Worm (Caenorhabditis elegans) whole organism, young adult: Measurements from ENCODE around the gene lys-5.
A peak's percentile ranks its signal among the peaks of the same experiment; 100 is the strongest.

Experiments
- D2030.7 ChIP-seq: fragments of 200-800 bp; sonication (Bioruptor generic); IDR thresholded peaks from 2 replicates; pipeline ENCODE4 v1.3.6; 2022; ENCODE audit warnings: missing genetic modification reagents, missing genetic modification characterization, missing compliant biosample characterization
- F10E7.11 ChIP-seq: sonication (generic microtip); optimal IDR thresholded peaks from 2 replicates; lab custom pipeline; 2017; ENCODE audit warnings: mild to moderate bottlenecking, missing genetic modification characterization, moderate library complexity, missing compliant biosample characterization
- F22D6.2 ChIP-seq: sonication (generic microtip); optimal IDR thresholded peaks from 2 replicates; lab custom pipeline; 2016; ENCODE audit warnings: mild to moderate bottlenecking, missing genetic modification characterization, missing compliant biosample characterization
- F37B4.10 ChIP-seq: fragments of 200-800 bp; sonication (Bioruptor generic); IDR thresholded peaks from 2 replicates; pipeline ENCODE4 v1.3.6; 2022; ENCODE audit warnings: missing genetic modification characterization, missing compliant biosample characterization
- F52B5.7 ChIP-seq: sonication (generic microtip); optimal IDR thresholded peaks from 2 replicates; lab custom pipeline; 2016; ENCODE audit warnings: mild to moderate bottlenecking, missing genetic modification characterization, missing compliant biosample characterization
- F55B11.4 ChIP-seq: sonication (generic microtip); optimal IDR thresholded peaks from 2 replicates; lab custom pipeline; 2016; ENCODE audit warnings: missing compliant biosample characterization, missing genetic modification characterization, borderline replicate concordance; ENCODE audit not compliant: insufficient read depth
- K11D2.4 ChIP-seq: fragments of 200-800 bp; sonication (Bioruptor generic); IDR thresholded peaks from 2 replicates; pipeline ENCODE4 v1.3.6; 2022; ENCODE audit warnings: missing genetic modification reagents, missing genetic modification characterization, missing compliant biosample characterization
- K12H6.12 ChIP-seq: fragments of 200-800 bp; sonication (Bioruptor generic); optimal IDR thresholded peaks from 2 replicates; lab custom pipeline; 2018; ENCODE audit warnings: mild to moderate bottlenecking, missing genetic modification characterization, missing compliant biosample characterization
- T07F8.4 ChIP-seq: sonication (generic microtip); optimal IDR thresholded peaks from 2 replicates; lab custom pipeline; 2016; ENCODE audit warnings: mild to moderate bottlenecking, missing genetic modification characterization, moderate library complexity, missing compliant biosample characterization
- Y53G8AR.9 ChIP-seq: fragments of 200-800 bp; sonication (Bioruptor generic); conservative IDR thresholded peaks from 2 replicates; pipeline ENCODE4 v1.3.6; 2022; ENCODE audit warnings: missing genetic modification reagents, missing genetic modification characterization, missing compliant biosample characterization
- Y95B8A.8 ChIP-seq: fragments of 200-800 bp; sonication (Bioruptor generic); IDR thresholded peaks from 2 replicates; pipeline ENCODE4 v1.3.6; 2022; ENCODE audit warnings: missing genetic modification reagents, missing genetic modification characterization, missing compliant biosample characterization
- ZK185.1 ChIP-seq: sonication (generic microtip); optimal IDR thresholded peaks from 2 replicates; lab custom pipeline; 2016; ENCODE audit warnings: mild to moderate bottlenecking, missing genetic modification characterization, missing compliant biosample characterization; ENCODE audit not compliant: poor library complexity, severe bottlenecking
- attf-5 ChIP-seq: fragments of 200-800 bp; sonication (Bioruptor generic); optimal IDR thresholded peaks from 2 replicates; lab custom pipeline; 2018; ENCODE audit warnings: mild to moderate bottlenecking, missing genetic modification characterization, missing compliant biosample characterization
- ccch-3 ChIP-seq: fragments of 200-800 bp; sonication (Bioruptor generic); optimal IDR thresholded peaks from 2 replicates; lab custom pipeline; 2018; ENCODE audit warnings: mild to moderate bottlenecking, missing genetic modification characterization, missing compliant biosample characterization
- ceh-100 ChIP-seq: fragments of 200-800 bp; sonication (Bioruptor generic); IDR thresholded peaks from 2 replicates; pipeline ENCODE4 v1.3.6; 2022; ENCODE audit warnings: missing genetic modification reagents, missing genetic modification characterization, missing compliant biosample characterization
- ceh-27 ChIP-seq: fragments of 200-800 bp; sonication (Bioruptor generic); optimal IDR thresholded peaks from 2 replicates; lab custom pipeline; 2018; ENCODE audit warnings: mild to moderate bottlenecking, missing genetic modification characterization, moderate library complexity, missing compliant biosample characterization
- ceh-40 ChIP-seq: fragments of 200-800 bp; sonication (Bioruptor generic); IDR thresholded peaks from 2 replicates; pipeline ENCODE4 v1.3.6; 2022; ENCODE audit warnings: missing genetic modification characterization, missing compliant biosample characterization
- die-1 ChIP-seq: sonication (generic microtip); optimal IDR thresholded peaks from 2 replicates; lab custom pipeline; 2016; ENCODE audit warnings: missing genotype, mild to moderate bottlenecking, missing genetic modification characterization, missing compliant biosample characterization
- dox-1 ChIP-seq: fragments of 200-800 bp; sonication (Bioruptor generic); IDR thresholded peaks from 2 replicates; pipeline ENCODE4 v1.3.6; 2022; ENCODE audit warnings: missing genetic modification reagents, missing genetic modification characterization, missing compliant biosample characterization
- dpl-1 ChIP-seq: fragments of 150-350 bp; optimal IDR thresholded peaks from 2 replicates; lab custom pipeline; 2014; ENCODE audit warnings: missing biosample characterization, missing genetic modification reagents, missing genetic modification characterization
- egl-44 ChIP-seq: fragments of 200-800 bp; sonication (Bioruptor generic); IDR thresholded peaks from 2 replicates; pipeline ENCODE4 v1.3.6; 2022; ENCODE audit warnings: missing genetic modification reagents, missing genetic modification characterization, missing compliant biosample characterization
- egrh-3 ChIP-seq: fragments of 200-800 bp; sonication (Bioruptor generic); IDR thresholded peaks from 2 replicates; pipeline ENCODE4 v1.3.6; 2022; ENCODE audit warnings: missing genetic modification reagents, missing genetic modification characterization, missing compliant biosample characterization
- hlh-12 ChIP-seq: sonication (generic microtip); optimal IDR thresholded peaks from 2 replicates; lab custom pipeline; 2016; ENCODE audit warnings: missing genetic modification characterization, missing compliant biosample characterization
- hlh-26 ChIP-seq: fragments of 200-800 bp; sonication (Bioruptor generic); conservative IDR thresholded peaks from 2 replicates; pipeline ENCODE4 v1.3.6; 2022; ENCODE audit warnings: missing genetic modification reagents, missing genetic modification characterization, missing compliant biosample characterization
- hmg-1.2 ChIP-seq: fragments of 200-800 bp; sonication (Bioruptor generic); IDR thresholded peaks from 2 replicates; pipeline ENCODE4 v1.3.6; 2022; ENCODE audit warnings: missing genetic modification reagents, missing genetic modification characterization, missing compliant biosample characterization
- lin-35 ChIP-seq, 3 experiments: fragments of 150-350 bp in 2 of 3; sonication (generic microtip) in 1 of 3; optimal IDR thresholded peaks; 2 replicates each; lab custom pipeline; 2014 to 2018; ENCODE audit warnings: missing biosample characterization in 3 of 3, missing genetic modification characterization in 3 of 3, missing genetic modification reagents in 3 of 3
- lin-40 ChIP-seq: sonication (generic microtip); optimal IDR thresholded peaks from 2 replicates; lab custom pipeline; 2016; ENCODE audit warnings: missing genetic modification characterization, mild to moderate bottlenecking, missing compliant biosample characterization, missing genotype, missing genetic modification reagents
- lin-54 ChIP-seq: fragments of 200-800 bp; sonication (Bioruptor generic); optimal IDR thresholded peaks from 2 replicates; lab custom pipeline; 2018; ENCODE audit warnings: mild to moderate bottlenecking, missing genetic modification characterization, missing compliant biosample characterization
- lsl-1 ChIP-seq: fragments of 200-800 bp; sonication (Bioruptor generic); optimal IDR thresholded peaks from 2 replicates; lab custom pipeline; 2018; ENCODE audit warnings: mild to moderate bottlenecking, missing genetic modification characterization, moderate library complexity, missing compliant biosample characterization
- lsy-27 ChIP-seq: sonication (generic microtip); optimal IDR thresholded peaks from 2 replicates; lab custom pipeline; 2017; ENCODE audit warnings: missing genetic modification characterization, mild to moderate bottlenecking, missing compliant biosample characterization, antibody characterized with exemption, missing genotype, borderline replicate concordance; ENCODE audit not compliant: insufficient read depth
- madf-10 ChIP-seq: sonication (generic microtip); optimal IDR thresholded peaks from 2 replicates; lab custom pipeline; 2016; ENCODE audit warnings: mild to moderate bottlenecking, missing genetic modification characterization, missing compliant biosample characterization
- madf-6 ChIP-seq: fragments of 200-800 bp; sonication (Bioruptor generic); IDR thresholded peaks from 2 replicates; pipeline ENCODE4 v1.3.6; 2022; ENCODE audit warnings: missing genetic modification reagents, missing genetic modification characterization, missing compliant biosample characterization
- mel-28 ChIP-seq: sonication (generic microtip); optimal IDR thresholded peaks from 2 replicates; lab custom pipeline; 2016; ENCODE audit warnings: borderline replicate concordance, mild to moderate bottlenecking, missing genetic modification characterization, missing compliant biosample characterization
- nfyb-1 ChIP-seq: fragments of 200-800 bp; sonication (Bioruptor generic); IDR thresholded peaks from 2 replicates; pipeline ENCODE4 v1.3.6; 2022; ENCODE audit warnings: missing genetic modification reagents, missing genetic modification characterization, missing compliant biosample characterization
- nhr-120 ChIP-seq: fragments of 200-800 bp; sonication (Bioruptor generic); IDR thresholded peaks from 2 replicates; pipeline ENCODE4 v1.3.6; 2022; ENCODE audit warnings: missing genetic modification characterization, missing compliant biosample characterization
- nhr-80 ChIP-seq: sonication (generic microtip); optimal IDR thresholded peaks from 2 replicates; lab custom pipeline; 2016; ENCODE audit warnings: missing genetic modification characterization, missing compliant biosample characterization
- pbrm-1 ChIP-seq: fragments of 200-800 bp; sonication (Bioruptor generic); IDR thresholded peaks from 2 replicates; pipeline ENCODE4 v1.3.6; 2022; ENCODE audit warnings: missing genetic modification reagents, missing genetic modification characterization, missing compliant biosample characterization
- pha-4 ChIP-seq: fragments of 150-350 bp; sonication (generic microtip); optimal IDR thresholded peaks from 2 replicates; lab custom pipeline; 2014; ENCODE audit warnings: missing biosample characterization, missing genetic modification reagents, missing genetic modification characterization
- sea-2 ChIP-seq: fragments of 200-800 bp; sonication (Bioruptor generic); IDR thresholded peaks from 2 replicates; pipeline ENCODE4 v1.3.6; 2022; ENCODE audit warnings: missing genetic modification characterization, missing compliant biosample characterization
- snpc-1.1 ChIP-seq: sonication (generic microtip); optimal IDR thresholded peaks from 2 replicates; lab custom pipeline; 2017; ENCODE audit warnings: missing genetic modification characterization, mild to moderate bottlenecking, missing compliant biosample characterization, antibody characterized with exemption, moderate library complexity, missing genotype, missing genetic modification reagents; ENCODE audit not compliant: insufficient read depth
- snpc-1.3 ChIP-seq: sonication (generic microtip); optimal IDR thresholded peaks from 2 replicates; lab custom pipeline; 2017; ENCODE audit warnings: missing genetic modification characterization, mild to moderate bottlenecking, missing compliant biosample characterization, antibody characterized with exemption, moderate library complexity, missing genotype, missing genetic modification reagents; ENCODE audit not compliant: insufficient read depth
- snpc-3.4 ChIP-seq: sonication (generic microtip); optimal IDR thresholded peaks from 2 replicates; lab custom pipeline; 2017; ENCODE audit warnings: missing genetic modification characterization, mild to moderate bottlenecking, missing compliant biosample characterization, antibody characterized with exemption, moderate library complexity, missing genotype, missing genetic modification reagents
- snpc-4 ChIP-seq, 5 experiments: fragments of 150-350 bp in 1 of 5; sonication (generic microtip) in 4 of 5; optimal IDR thresholded peaks; 2 replicates each; lab custom pipeline; 2014 to 2018; ENCODE audit warnings: missing genetic modification characterization in 5 of 5, missing biosample characterization in 3 of 5, antibody characterized with exemption in 2 of 5, mild to moderate bottlenecking in 2 of 5, missing compliant biosample characterization in 2 of 5, missing genotype in 2 of 5, moderate library complexity in 2 of 5, missing genetic modification reagents in 1 of 5
- sptf-2 ChIP-seq: fragments of 200-800 bp; sonication (Bioruptor generic); optimal IDR thresholded peaks from 2 replicates; lab custom pipeline; 2018; ENCODE audit warnings: mild to moderate bottlenecking, missing genetic modification characterization, missing compliant biosample characterization
- tbp1 ChIP-seq: fragments of 200-800 bp; sonication (Bioruptor generic); optimal IDR thresholded peaks from 2 replicates; lab custom pipeline; 2018; ENCODE audit warnings: mild to moderate bottlenecking, missing genetic modification characterization, missing compliant biosample characterization
- unc-62 ChIP-seq: fragments of 150-350 bp; optimal IDR thresholded peaks from 2 replicates; lab custom pipeline; 2014; ENCODE audit warnings: missing biosample characterization, missing genetic modification reagents, missing genetic modification characterization

The lys-5 gene

ce11 chrIV:11601721-11602405 lies 23.5 kb downstream of the lys-5 start (continued):
- TF ChIP-seq die-1 (tag; lab: Kevin White, UChicago) (no peak), unc-62 (GFP tag; lab: Kevin White, UChicago) (no peak), snpc-1.1 (no peak), lin-35 (GFP tag; optimal IDR thresholded peaks at IDR 0.05; lab: Kevin White, UChicago) (peak in 1 of 3 experiments; percentile 37), T07F8.4 (tag; lab: Kevin White, UChicago) (no peak), D2030.7 (GFP tag; lab: Robert Waterston, UW) (peak; percentile 72), attf-5 (GFP tag; lab: Kevin White, UChicago) (peak; percentile 30), F55B11.4 (tag; lab: Kevin White, UChicago) (no peak), F37B4.10 (GFP tag; lab: Robert Waterston, UW) (no peak), tbp1 (GFP tag; lab: Kevin White, UChicago) (peak; percentile 60), ceh-27 (GFP tag; lab: Kevin White, UChicago) (peak; percentile 32), hlh-12 (tag; lab: Kevin White, UChicago) (no peak), K11D2.4 (GFP tag; lab: Robert Waterston, UW) (0 out of 2 replicates have a peak, but pooled peaks have one; percentile 14), mel-28 (tag; lab: Kevin White, UChicago) (no peak), lin-40 (peak; percentile 49), ceh-100 (GFP tag; lab: Robert Waterston, UW) (peak; percentile 64), sptf-2 (GFP tag; lab: Kevin White, UChicago) (no peak), dox-1 (GFP tag; lab: Robert Waterston, UW) (peak; percentile 62; the same call in 1 of the 2 replicates), dpl-1 (GFP tag; lab: Kevin White, UChicago) (no peak), pha-4 (tag; lab: Kevin White, UChicago) (peak; percentile 19), lsy-27 (tag; lab: Kevin White, UChicago) (peak; percentile 23), sea-2 (GFP tag; lab: Robert Waterston, UW) (no peak), K12H6.12 (tag; lab: Kevin White, UChicago) (peak; percentile 15), ceh-40 (GFP tag; lab: Robert Waterston, UW) (no peak), nfyb-1 (GFP tag; lab: Robert Waterston, UW) (peak; percentile 60; the same call in 1 of the 2 replicates), egrh-3 (GFP tag; lab: Robert Waterston, UW) (0 out of 2 replicates have a peak, but pooled peaks have one; percentile 16), nhr-80 (tag; lab: Kevin White, UChicago) (no peak), Y53G8AR.9 (peak; percentile 35; the same call in 1 of the 2 replicates), madf-6 (GFP tag; lab: Robert Waterston, UW) (peak; percentile 72), lin-54 (GFP tag; lab: Kevin White, UChicago) (peak; percentile 36), egl-44 (no peak), pbrm-1 (GFP tag; lab: Robert Waterston, UW) (peak; percentile 43; the same call in 1 of the 2 replicates), snpc-3.4 (tag; lab: Kevin White, UChicago) (peak; percentile 80), ZK185.1 (tag; lab: Kevin White, UChicago) (peak; percentile 62), Y95B8A.8 (no peak), nhr-120 (no peak), hlh-26 (no peak), snpc-1.3 (tag; lab: Kevin White, UChicago) (peak; percentile 79), snpc-4 (GFP tag; optimal IDR thresholded peaks at IDR 0.05; lab: Kevin White, UChicago) (no peak), snpc-4 (tag; optimal IDR thresholded peaks at IDR 0.05; lab: Kevin White, UChicago) (peak; percentile 25 to 57 (median 36)), F52B5.7 (tag; lab: Kevin White, UChicago) (no peak), F22D6.2 (no peak), madf-10 (tag; lab: Kevin White, UChicago) (peak; percentile 11), ccch-3 (no peak), lsl-1 (GFP tag; lab: Kevin White, UChicago) (peak; percentile 69), hmg-1.2 (GFP tag; lab: Robert Waterston, UW) (peak; percentile 76), F10E7.11 (tag; lab: Kevin White, UChicago) (no peak)
